Worm (Caenorhabditis elegans) whole organism, late embryonic: Measurements from ENCODE around the gene cnx-1.

Experiments used
- C38D4.7 ChIP-seq: fragments of 200-800 bp; sonication (Bioruptor generic); optimal IDR thresholded peaks from 2 replicates; lab custom pipeline; 2018; ENCODE audit warnings: mild to moderate bottlenecking, missing genetic modification characterization, moderate library complexity, missing compliant biosample characterization
- F13H6.1 ChIP-seq: sonication (generic microtip); optimal IDR thresholded peaks from 2 replicates; lab custom pipeline; 2016; ENCODE audit warnings: missing genetic modification characterization, missing compliant biosample characterization
- K02D7.2 ChIP-seq: sonication (generic microtip); optimal IDR thresholded peaks from 2 replicates; lab custom pipeline; 2017; ENCODE audit warnings: mild to moderate bottlenecking, missing genetic modification characterization, missing compliant biosample characterization
- ahr-1 ChIP-seq: sonication (generic microtip); optimal IDR thresholded peaks from 2 replicates; lab custom pipeline; 2016; ENCODE audit warnings: missing genetic modification characterization, missing compliant biosample characterization
- ama-1 ChIP-seq: fragments of 150-350 bp; optimal IDR thresholded peaks from 2 replicates; lab custom pipeline; 2014
- ceh-18 ChIP-seq: sonication (generic microtip); optimal IDR thresholded peaks from 2 replicates; lab custom pipeline; 2016; ENCODE audit warnings: missing genetic modification characterization, missing compliant biosample characterization
- ceh-22 ChIP-seq: sonication (generic microtip); optimal IDR thresholded peaks from 2 replicates; lab custom pipeline; 2017; ENCODE audit warnings: missing biosample characterization, missing genetic modification characterization
- ceh-45 ChIP-seq: fragments of 200-800 bp; sonication (Bioruptor generic); IDR thresholded peaks from 2 replicates; pipeline ENCODE4 v1.3.6; 2022; ENCODE audit warnings: missing genetic modification reagents, missing genetic modification characterization, missing compliant biosample characterization
- ceh-6 ChIP-seq: fragments of 200-800 bp; sonication (Bioruptor generic); optimal IDR thresholded peaks from 2 replicates; lab custom pipeline; 2018; ENCODE audit warnings: mild to moderate bottlenecking, missing genetic modification characterization, missing compliant biosample characterization
- dmd-4 ChIP-seq: sonication (generic microtip); optimal IDR thresholded peaks from 2 replicates; lab custom pipeline; 2016; ENCODE audit warnings: borderline replicate concordance, missing genetic modification characterization, missing compliant biosample characterization
- elt-2 ChIP-seq: sonication (generic microtip); optimal IDR thresholded peaks from 2 replicates; lab custom pipeline; 2016; ENCODE audit warnings: missing genetic modification reagents, missing genetic modification characterization, missing compliant biosample characterization
- elt-4 ChIP-seq: sonication (generic microtip); optimal IDR thresholded peaks from 2 replicates; lab custom pipeline; 2016; ENCODE audit warnings: missing genetic modification characterization, missing compliant biosample characterization
- gmeb-2 ChIP-seq: sonication (generic microtip); optimal IDR thresholded peaks from 2 replicates; lab custom pipeline; 2016; ENCODE audit warnings: missing genetic modification characterization, inconsistent platforms, missing compliant biosample characterization
- hlh-13 ChIP-seq: fragments of 200-800 bp; sonication (Bioruptor generic); optimal IDR thresholded peaks from 2 replicates; lab custom pipeline; 2018; ENCODE audit warnings: mild to moderate bottlenecking, missing genetic modification characterization, missing compliant biosample characterization
- hlh-8 ChIP-seq: sonication (generic microtip); optimal IDR thresholded peaks from 2 replicates; lab custom pipeline; 2016; ENCODE audit warnings: missing genotype, missing genetic modification characterization, missing compliant biosample characterization
- lin-11 ChIP-seq: fragments of 200-800 bp; sonication (Bioruptor generic); optimal IDR thresholded peaks from 2 replicates; lab custom pipeline; 2018; ENCODE audit warnings: mild to moderate bottlenecking, missing genetic modification characterization, missing compliant biosample characterization
- madf-2 ChIP-seq: sonication (generic microtip); optimal IDR thresholded peaks from 2 replicates; lab custom pipeline; 2017; ENCODE audit warnings: missing genetic modification characterization, missing compliant biosample characterization
- nfya-1 ChIP-seq: sonication (generic microtip); optimal IDR thresholded peaks from 2 replicates; lab custom pipeline; 2017; ENCODE audit warnings: missing genetic modification characterization, mild to moderate bottlenecking, missing compliant biosample characterization, antibody characterized with exemption, moderate library complexity
- nhr-11 ChIP-seq: fragments of 150-350 bp; optimal IDR thresholded peaks from 2 replicates; lab custom pipeline; 2014; ENCODE audit warnings: missing biosample characterization, missing genetic modification characterization
- nhr-232 ChIP-seq: sonication (generic microtip); optimal IDR thresholded peaks from 2 replicates; lab custom pipeline; 2016; ENCODE audit warnings: missing genetic modification characterization, missing compliant biosample characterization
- pag-3 ChIP-seq: sonication (generic microtip); optimal IDR thresholded peaks from 2 replicates; lab custom pipeline; 2016; ENCODE audit warnings: missing compliant biosample characterization, missing genetic modification characterization, borderline replicate concordance
- pat-9 ChIP-seq: fragments of 200-800 bp; sonication (Bioruptor generic); optimal IDR thresholded peaks from 2 replicates; lab custom pipeline; 2018; ENCODE audit warnings: mild to moderate bottlenecking, missing genetic modification characterization, moderate library complexity, missing compliant biosample characterization
- pax-1 ChIP-seq: fragments of 150-350 bp; optimal IDR thresholded peaks from 2 replicates; lab custom pipeline; 2014; ENCODE audit warnings: missing biosample characterization, missing genetic modification characterization
- pha-4 ChIP-seq: fragments of 150-350 bp; optimal IDR thresholded peaks from 2 replicates; lab custom pipeline; 2018; ENCODE audit warnings: missing biosample characterization, missing genetic modification reagents, missing genetic modification characterization
- pqm-1 ChIP-seq: sonication (generic microtip); optimal IDR thresholded peaks from 2 replicates; lab custom pipeline; 2016; ENCODE audit warnings: missing genetic modification characterization, missing compliant biosample characterization
- sdc-2 ChIP-seq: sonication (generic microtip); optimal IDR thresholded peaks from 2 replicates; lab custom pipeline; 2016; ENCODE audit warnings: missing genotype, missing genetic modification characterization, missing compliant biosample characterization
- sox-4 ChIP-seq: sonication (generic microtip); optimal IDR thresholded peaks from 2 replicates; lab custom pipeline; 2017; ENCODE audit warnings: mild to moderate bottlenecking, missing genetic modification characterization, inconsistent platforms, missing compliant biosample characterization
- syd-9 ChIP-seq: sonication (generic microtip); optimal IDR thresholded peaks from 2 replicates; lab custom pipeline; 2016; ENCODE audit warnings: mild to moderate bottlenecking, missing genetic modification characterization, moderate library complexity, missing compliant biosample characterization
- unc-3 ChIP-seq, 2 experiments: fragments of 200-800 bp in 1 of 2; sonication (Bioruptor generic) in 1 of 2; sonication (generic microtip) in 1 of 2; conservative IDR thresholded peaks in 1 of 2; optimal IDR thresholded peaks in 1 of 2; 2 replicates each; pipeline versions ENCODE4 v1.3.6 to Lab custom; 2016 to 2022; ENCODE audit warnings: missing compliant biosample characterization in 2 of 2, missing genetic modification characterization in 2 of 2, missing genetic modification reagents in 1 of 2
- unc-42 ChIP-seq: sonication (generic microtip); optimal IDR thresholded peaks from 2 replicates; lab custom pipeline; 2016; ENCODE audit warnings: missing genotype, missing genetic modification characterization, missing compliant biosample characterization
- unc-55 ChIP-seq: sonication (generic microtip); optimal IDR thresholded peaks from 2 replicates; lab custom pipeline; 2017; ENCODE audit warnings: missing biosample characterization, missing genetic modification reagents, missing genetic modification characterization
- unc-86 ChIP-seq: sonication (generic microtip); optimal IDR thresholded peaks from 2 replicates; lab custom pipeline; 2016; ENCODE audit warnings: missing genetic modification characterization, missing compliant biosample characterization

The cnx-1 gene

ce11 chrIII:9796448-9796847 is 20.5 kb downstream of the cnx-1 start, which contains the start of gene srxa-10:
Gene srxa-10, minus strand, starts transcription at chrIII:9796548.
- TF ChIP-seq ama-1 (lab: Kevin White, UChicago) (no peak), ceh-22 (no peak), F13H6.1 (tag; lab: Kevin White, UChicago) (no peak), ceh-45 (GFP tag; lab: Robert Waterston, UW) (no peak), unc-55 (GFP tag; lab: Kevin White, UChicago) (no peak), ceh-6 (GFP tag; lab: Kevin White, UChicago) (no peak), dmd-4 (tag; lab: Kevin White, UChicago) (no peak), elt-4 (no peak), gmeb-2 (tag; lab: Kevin White, UChicago) (no peak), hlh-8 (no peak), unc-3 (GFP tag; conservative IDR thresholded peaks at IDR 0.05; lab: Robert Waterston, UW) (no peak), unc-3 (tag; optimal IDR thresholded peaks at IDR 0.05; lab: Kevin White, UChicago) (no peak), pax-1 (no peak), ceh-18 (tag; lab: Kevin White, UChicago) (no peak), pag-3 (tag; lab: Kevin White, UChicago) (no peak), madf-2 (tag; lab: Kevin White, UChicago) (no peak), unc-42 (no peak)

- TF ChIP-seq sox-4: no peak
- no peak for TF ChIP-seq nhr-232 (tag; lab: Kevin White, UChicago)
- TF ChIP-seq lin-11 (tag; lab: Kevin White, UChicago): no peak
- no peak for TF ChIP-seq syd-9 (tag; lab: Kevin White, UChicago)
- TF ChIP-seq K02D7.2 (tag; lab: Kevin White, UChicago): no peak
- TF ChIP-seq pha-4 (tag; lab: Kevin White, UChicago): no peak
- no peak for TF ChIP-seq ceh-22
- TF ChIP-seq hlh-8: no peak
These were observed 23.1 kb downstream of the cnx-1 start, which contains the start of the genes R10E11.9 and mcm-6 for ce11 chrIII:9793592-9794417. Gene R10E11.9, minus strand, starts transcription at chrIII:9793642. Gene mcm-6, plus strand, starts transcription at chrIII:9794367.

ce11 chrIII:9789607-9790073 is 27.3 kb downstream of the cnx-1 start, which contains the start of gene R10E11.5:
Gene R10E11.5, minus strand, starts transcription at chrIII:9789657.
- TF ChIP-seq ceh-6 (GFP tag; lab: Kevin White, UChicago): no peak
- no peak for TF ChIP-seq ceh-18 (tag; lab: Kevin White, UChicago)
- no peak for TF ChIP-seq ahr-1 (tag; lab: Kevin White, UChicago)
- TF ChIP-seq sdc-2 (tag; lab: Kevin White, UChicago): no peak
- peak; percentile 51 for TF ChIP-seq nfya-1 (tag; lab: Kevin White, UChicago)
- TF ChIP-seq pat-9: no peak

- TF ChIP-seq elt-2 (tag; lab: Kevin White, UChicago) (no peak), nfya-1 (tag; lab: Kevin White, UChicago) (peak; percentile 84), C38D4.7 (GFP tag; lab: Kevin White, UChicago) (no peak)
These were observed 27.9 kb downstream of the cnx-1 start for ce11 chrIII:9789083-9789482.

- TF ChIP-seq gmeb-2 (tag; lab: Kevin White, UChicago) (no peak), hlh-8 (no peak), ahr-1 (tag; lab: Kevin White, UChicago) (no peak), elt-2 (tag; lab: Kevin White, UChicago) (peak; percentile 79)
These were observed 30.2 kb downstream of the cnx-1 start for ce11 chrIII:9786776-9787175.

- TF ChIP-seq elt-2 (tag; lab: Kevin White, UChicago) (no peak), pqm-1 (tag; lab: Kevin White, UChicago) (no peak), unc-3 (GFP tag; conservative IDR thresholded peaks at IDR 0.05; lab: Robert Waterston, UW) (no peak), unc-3 (tag; optimal IDR thresholded peaks at IDR 0.05; lab: Kevin White, UChicago) (no peak), nhr-11 (tag; lab: Kevin White, UChicago) (no peak), hlh-8 (no peak), sox-4 (no peak), unc-86 (tag; lab: Kevin White, UChicago) (no peak), pax-1 (no peak), pat-9 (no peak), gmeb-2 (tag; lab: Kevin White, UChicago) (no peak), unc-55 (GFP tag; lab: Kevin White, UChicago) (no peak), nhr-232 (tag; lab: Kevin White, UChicago) (no peak), hlh-13 (no peak)
These were observed 33.8 kb downstream of the cnx-1 start for ce11 chrIII:9783133-9783590.
